Worm (Caenorhabditis elegans): ENCODE results near the gene fbxa-106.
A peak's percentile ranks its signal among the peaks of the same experiment; 100 is the strongest.
"Not testable (repeated sequence)": the region's sequence is repeated elsewhere in the genome, so short reads cannot be mapped to it uniquely, and the experiment has no call there.

fbxa-106 gene

DNA sequence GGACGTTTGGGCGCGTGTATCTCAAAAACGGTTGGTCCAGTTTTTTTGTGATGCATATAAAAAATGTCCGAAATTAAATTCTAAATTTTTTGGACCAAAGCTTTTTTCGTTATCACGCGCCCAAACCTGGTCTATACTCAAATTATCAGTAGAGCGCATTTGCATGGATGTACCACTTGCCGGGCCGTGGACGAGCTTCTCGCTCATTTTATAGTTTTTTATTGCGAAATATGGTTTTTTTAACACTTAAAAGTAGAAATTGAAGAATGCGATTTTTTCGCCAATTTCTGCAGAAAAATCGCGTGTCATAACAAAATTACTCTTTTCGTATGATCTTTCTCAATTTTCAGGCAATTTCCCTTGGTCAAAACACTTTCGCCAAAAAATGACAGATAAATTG, 30.1 kb upstream of the fbxa-106 start:
- TF ChIP-seq dpl-1 (GFP tag; optimal IDR thresholded peaks at IDR 0.05) (peak in 1 of 3 experiments; percentile 9), efl-1 (GFP tag; optimal IDR thresholded peaks at IDR 0.05 in 1 of 2) (peak in 1 of 2 experiments; percentile 35)
- not testable (repeated sequence) for TF ChIP-seq efl-1 (optimal IDR thresholded peaks at IDR 0.05)

DNA sequence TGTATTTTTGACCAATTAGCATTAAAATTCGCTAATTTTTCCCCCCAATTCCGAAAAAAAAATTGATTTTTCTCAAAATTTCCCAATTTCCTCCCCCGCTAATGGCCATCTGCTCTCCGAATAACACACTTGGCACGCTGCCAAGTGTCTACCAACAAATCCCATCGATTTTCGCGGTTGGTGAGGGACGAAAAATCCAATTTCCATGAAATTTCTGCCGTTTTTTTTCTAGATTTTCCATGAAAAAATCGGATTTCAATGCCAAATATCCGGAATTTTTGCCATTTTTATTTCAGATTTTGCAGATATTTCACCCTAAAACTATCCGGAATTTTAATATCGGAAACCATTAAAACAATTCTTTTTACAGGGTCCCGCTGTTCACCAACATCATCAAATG, 24.4 kb upstream of the fbxa-106 start:
- no peak for TF ChIP-seq dpl-1 (GFP tag; optimal IDR thresholded peaks at IDR 0.05)
- no peak for TF ChIP-seq ces-1 (GFP tag; optimal IDR thresholded peaks at IDR 0.05)
- TF ChIP-seq jun-1 (tag; optimal IDR thresholded peaks at IDR 0.05), result no peak

DNA sequence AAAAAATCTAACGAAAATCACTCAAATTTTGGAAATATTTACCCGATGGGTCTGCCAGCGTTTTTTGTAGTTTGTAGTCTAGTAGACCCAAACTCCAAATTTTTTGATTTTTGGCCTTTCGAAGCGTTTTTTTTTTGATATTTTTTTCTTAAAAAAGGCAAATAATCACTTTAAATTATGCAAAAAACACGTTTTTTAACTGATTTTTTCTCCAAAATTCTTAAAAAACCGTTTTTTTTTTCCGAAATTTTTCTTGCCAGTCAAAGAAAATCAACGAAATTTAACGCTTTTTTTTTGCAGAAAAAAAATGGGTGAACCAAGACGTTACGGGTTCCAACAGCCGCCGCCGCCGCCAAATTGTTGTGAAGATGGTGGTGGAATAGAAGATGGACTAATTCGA, 23.0 kb upstream of the fbxa-106 start, which contains the start of gene Y37H2A.1:
Y37H2A.1 (plus strand) TSS at position 301 of the 400 bp plus-strand sequence.
- TF ChIP-seq Y116A8C.19 (tag; optimal IDR thresholded peaks at IDR 0.05; ENCODE audit: borderline replicate concordance) (no peak), aha-1 (tag; optimal IDR thresholded peaks at IDR 0.05) (no peak), efl-1 (optimal IDR thresholded peaks at IDR 0.05) (no peak), efl-1 (GFP tag; optimal IDR thresholded peaks at IDR 0.05 in 1 of 2) (peak in 1 of 2 experiments; percentile 65)

DNA sequence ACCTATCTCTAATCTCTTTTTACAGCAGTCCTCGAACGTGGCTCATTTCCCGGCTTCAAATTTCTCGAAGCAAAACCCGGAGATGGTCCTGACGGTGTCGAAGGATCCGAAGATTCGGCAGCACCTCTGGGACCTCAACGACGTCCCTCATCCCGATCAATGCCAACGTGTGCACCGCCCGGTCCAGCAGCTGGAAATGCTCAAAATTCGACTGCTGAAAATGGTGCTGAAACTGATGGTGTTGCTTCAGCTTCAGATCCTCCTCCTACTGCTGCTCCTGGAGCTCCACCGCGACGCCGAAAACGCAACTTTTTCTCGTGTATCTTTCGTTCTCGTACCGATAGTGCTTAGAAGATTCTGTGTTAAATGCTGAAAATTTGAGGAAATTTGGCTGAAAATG, 21.1 kb upstream of the fbxa-106 start:
- no peak for TF ChIP-seq lsy-2 (tag; optimal IDR thresholded peaks at IDR 0.05)
- TF ChIP-seq irx-1 (tag; optimal IDR thresholded peaks at IDR 0.05), result no peak
- TF ChIP-seq nhr-237 (tag; optimal IDR thresholded peaks at IDR 0.05), result no peak
- TF ChIP-seq ceh-8 (GFP tag; optimal IDR thresholded peaks at IDR 0.05), result no peak

DNA sequence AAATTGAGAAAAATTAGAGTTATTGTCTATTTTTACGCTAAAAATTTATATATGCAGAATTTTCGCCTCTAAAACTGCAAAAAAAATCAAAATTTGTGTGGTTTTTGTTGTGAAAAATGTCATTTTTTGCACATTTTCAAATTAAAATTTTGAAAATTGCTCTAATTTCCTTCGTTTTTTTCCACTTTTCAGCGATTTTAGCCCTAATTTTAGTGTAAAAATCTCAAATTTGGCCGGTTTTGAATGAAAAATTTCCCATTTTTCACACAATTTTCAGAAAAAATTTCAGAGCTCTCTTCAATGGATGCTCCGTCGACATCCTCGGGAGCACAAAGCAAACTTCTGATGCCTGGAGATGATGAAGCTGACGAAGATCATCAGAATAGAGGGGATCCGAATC, 13.4 kb upstream of the fbxa-106 start, which contains the start of gene par-4:
par-4 (plus strand) TSS at position 301 of the 400 bp plus-strand sequence.
- no peak for TF ChIP-seq lir-3 (tag; optimal IDR thresholded peaks at IDR 0.05; ENCODE audit: poor library complexity)
- TF ChIP-seq nhr-47 (tag; optimal IDR thresholded peaks at IDR 0.05), result no peak
- TF ChIP-seq irx-1 (tag; optimal IDR thresholded peaks at IDR 0.05), result no peak
- TF ChIP-seq nhr-85 (tag), result peak; percentile 53
- TF ChIP-seq tlp-1 (tag; optimal IDR thresholded peaks at IDR 0.05), result no peak
- TF ChIP-seq unc-130 (tag; optimal IDR thresholded peaks at IDR 0.05), result no peak
- TF ChIP-seq ceh-88 (GFP tag; IDR thresholded peaks at IDR 0.05), result no peak
- no peak for TF ChIP-seq nhr-20 (tag; optimal IDR thresholded peaks at IDR 0.05)
- TF ChIP-seq efl-1 (optimal IDR thresholded peaks at IDR 0.05), result no peak
- peak in 1 of 2 experiments; percentile 3 for TF ChIP-seq efl-1 (GFP tag; optimal IDR thresholded peaks at IDR 0.05 in 1 of 2)
- no peak for TF ChIP-seq swsn-7 (tag; optimal IDR thresholded peaks at IDR 0.05)
- no peak for TF ChIP-seq pqm-1 (tag; optimal IDR thresholded peaks at IDR 0.05)
- no peak for TF ChIP-seq ztf-11 (tag; optimal IDR thresholded peaks at IDR 0.05)
- no peak for TF ChIP-seq vab-15 (tag; optimal IDR thresholded peaks at IDR 0.05)

DNA sequence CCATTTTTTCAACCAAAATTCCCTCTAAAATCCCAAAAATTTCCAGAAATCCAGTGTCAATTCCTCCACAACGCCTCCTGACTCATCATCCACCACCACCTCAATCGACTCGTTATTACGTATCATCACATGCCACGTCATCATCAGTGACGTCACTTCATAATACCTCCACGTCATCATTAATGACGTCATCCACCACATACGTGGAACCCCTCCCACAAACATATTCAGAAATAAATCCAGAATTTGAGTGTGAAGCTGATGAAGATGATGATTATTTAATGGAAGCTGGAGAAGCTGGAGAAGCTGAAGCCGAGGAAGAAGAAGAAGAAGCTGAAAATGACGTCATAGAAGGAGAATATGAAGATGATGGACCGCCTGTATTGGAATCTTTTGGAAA, 8.9 kb upstream of the fbxa-106 start:
- no peak for TF ChIP-seq elt-2 (tag; optimal IDR thresholded peaks at IDR 0.05)
- TF ChIP-seq grh-1 (GFP tag; IDR thresholded peaks at IDR 0.05), result no peak
- TF ChIP-seq fkh-8 (tag; optimal IDR thresholded peaks at IDR 0.05), result no peak
- no peak for TF ChIP-seq F16B12.6 (tag; optimal IDR thresholded peaks at IDR 0.05)
- TF ChIP-seq C16A3.4 (tag; optimal IDR thresholded peaks at IDR 0.05), result no peak
- TF ChIP-seq sox-4 (tag; optimal IDR thresholded peaks at IDR 0.05), result no peak
- no peak for TF ChIP-seq C34B4.2 (tag; optimal IDR thresholded peaks at IDR 0.05)
- TF ChIP-seq fos-1 (tag; optimal IDR thresholded peaks at IDR 0.05), result no peak
- no peak for TF ChIP-seq unc-130 (tag; optimal IDR thresholded peaks at IDR 0.05)
- TF ChIP-seq nhr-47 (tag; optimal IDR thresholded peaks at IDR 0.05), result no peak
- no peak for TF ChIP-seq hlh-17 (GFP tag; optimal IDR thresholded peaks at IDR 0.05; ENCODE audit: borderline replicate concordance)
- no peak for TF ChIP-seq elt-3 (tag; optimal IDR thresholded peaks at IDR 0.05)
- TF ChIP-seq Y116A8C.19 (tag; optimal IDR thresholded peaks at IDR 0.05; ENCODE audit: borderline replicate concordance), result no peak
